Worm (Caenorhabditis elegans) whole organism, L1 larva: Measurements from ENCODE around the gene prp-8.
A peak's percentile ranks its signal among the peaks of the same experiment; 100 is the strongest.

ENCODE experiments used
- aha-1 ChIP-seq: fragments of 150-350 bp; optimal IDR thresholded peaks from 2 replicates; lab custom pipeline; 2014; ENCODE audit warnings: missing biosample characterization, missing genetic modification characterization
- ama-1 ChIP-seq: fragments of 150-350 bp; optimal IDR thresholded peaks from 2 replicates; lab custom pipeline; 2014
- ceh-63 ChIP-seq: fragments of 200-800 bp; sonication (Bioruptor generic); optimal IDR thresholded peaks from 2 replicates; lab custom pipeline; 2018; ENCODE audit warnings: mild to moderate bottlenecking, missing genetic modification characterization, missing compliant biosample characterization
- ces-1 ChIP-seq: fragments of 150-350 bp; optimal IDR thresholded peaks from 2 replicates; lab custom pipeline; 2014; ENCODE audit warnings: missing biosample characterization, missing genetic modification reagents, missing genetic modification characterization
- dpl-1 ChIP-seq, 3 experiments: fragments of 150-350 bp in 2 of 3; sonication (generic microtip) in 1 of 3; optimal IDR thresholded peaks; 2 replicates each; lab custom pipeline; 2014 to 2017; ENCODE audit warnings: missing biosample characterization in 3 of 3, missing genetic modification characterization in 3 of 3, missing genetic modification reagents in 3 of 3
- dsc-1 ChIP-seq: sonication (generic microtip); optimal IDR thresholded peaks from 2 replicates; lab custom pipeline; 2016; ENCODE audit warnings: mild to moderate bottlenecking, missing genetic modification characterization, missing compliant biosample characterization
- efl-1 ChIP-seq, 4 experiments: fragments of 150-350 bp; optimal IDR thresholded peaks in 3 of 4; peaks in 1 of 4; 1 replicate in 1 of 4; 2 replicates in 3 of 4; lab custom pipeline; 2014; ENCODE audit warnings: missing biosample characterization in 2 of 4, missing genetic modification characterization in 2 of 4, missing genetic modification reagents in 2 of 4
- egl-13 ChIP-seq: sonication (generic microtip); optimal IDR thresholded peaks from 2 replicates; lab custom pipeline; 2016; ENCODE audit warnings: missing genotype, missing genetic modification reagents, missing genetic modification characterization, missing compliant biosample characterization
- egl-27 ChIP-seq, 2 experiments: fragments of 150-350 bp in 1 of 2; sonication (generic microtip); optimal IDR thresholded peaks; 3 replicates each; lab custom pipeline; 2017 to 2018; ENCODE audit warnings: missing biosample characterization in 2 of 2, missing genetic modification characterization in 2 of 2, missing genetic modification reagents in 2 of 2
- elt-2 ChIP-seq: sonication (generic microtip); optimal IDR thresholded peaks from 2 replicates; lab custom pipeline; 2016; ENCODE audit warnings: missing genetic modification characterization, mild to moderate bottlenecking, inconsistent platforms, missing compliant biosample characterization, missing genetic modification reagents
- elt-3 ChIP-seq, 6 experiments: fragments of 150-350 bp in 1 of 6; sonication (generic microtip); optimal IDR thresholded peaks; 2 replicates each; lab custom pipeline; 2017 to 2018; ENCODE audit warnings: missing biosample characterization in 6 of 6, missing genetic modification characterization in 6 of 6, inconsistent platforms in 1 of 6
- fkh-10 ChIP-seq: sonication (generic microtip); optimal IDR thresholded peaks from 2 replicates; lab custom pipeline; 2017; ENCODE audit warnings: missing biosample characterization, missing genetic modification reagents, missing genetic modification characterization
- grh-1 ChIP-seq: fragments of 200-800 bp; sonication (Bioruptor generic); IDR thresholded peaks from 2 replicates; pipeline ENCODE4 v1.3.6; 2022; ENCODE audit warnings: missing genetic modification reagents, missing genetic modification characterization, missing compliant biosample characterization
- irx-1 ChIP-seq: sonication (generic microtip); optimal IDR thresholded peaks from 2 replicates; lab custom pipeline; 2016; ENCODE audit warnings: missing genetic modification characterization, missing compliant biosample characterization
- isw-1 ChIP-seq: fragments of 200-800 bp; sonication (Bioruptor generic); IDR thresholded peaks from 2 replicates; pipeline ENCODE4 v1.3.6; 2022; ENCODE audit warnings: missing genetic modification characterization, missing compliant biosample characterization
- jun-1 ChIP-seq: fragments of 150-350 bp; optimal IDR thresholded peaks from 2 replicates; lab custom pipeline; 2014; ENCODE audit warnings: missing biosample characterization, missing genetic modification reagents, missing genetic modification characterization
- lin-14 ChIP-seq: fragments of 200-800 bp; sonication (Bioruptor generic); optimal IDR thresholded peaks from 2 replicates; lab custom pipeline; 2018; ENCODE audit warnings: mild to moderate bottlenecking, missing genetic modification characterization, moderate library complexity, missing compliant biosample characterization
- lsy-2 ChIP-seq, 2 experiments: fragments of 150-350 bp; optimal IDR thresholded peaks; 2 replicates each; lab custom pipeline; 2014; ENCODE audit warnings: missing biosample characterization in 2 of 2, missing genetic modification characterization in 2 of 2
- mab-9 ChIP-seq: fragments of 200-800 bp; sonication (Bioruptor generic); IDR thresholded peaks from 2 replicates; pipeline ENCODE4 v1.3.6; 2022; ENCODE audit warnings: missing genetic modification reagents, missing genetic modification characterization, missing compliant biosample characterization
- mdl-1 ChIP-seq, 2 experiments: fragments of 150-350 bp; optimal IDR thresholded peaks; 2 replicates each; lab custom pipeline; 2014 to 2017; ENCODE audit warnings: missing biosample characterization in 2 of 2, missing genetic modification characterization in 2 of 2, inconsistent platforms in 1 of 2
- nhr-19 ChIP-seq: fragments of 200-800 bp; sonication (Bioruptor generic); conservative IDR thresholded peaks from 2 replicates; pipeline ENCODE4 v1.3.6; 2022; ENCODE audit warnings: missing genetic modification characterization, missing compliant biosample characterization
- nhr-28 ChIP-seq: fragments of 150-350 bp; optimal IDR thresholded peaks from 2 replicates; lab custom pipeline; 2014; ENCODE audit warnings: missing biosample characterization, missing genetic modification characterization
- nhr-47 ChIP-seq: sonication (generic microtip); optimal IDR thresholded peaks from 2 replicates; lab custom pipeline; 2016; ENCODE audit warnings: mild to moderate bottlenecking, missing genetic modification characterization, moderate library complexity, missing compliant biosample characterization
- nhr-71 ChIP-seq: sonication (generic microtip); optimal IDR thresholded peaks from 2 replicates; lab custom pipeline; 2016; ENCODE audit warnings: mild to moderate bottlenecking, missing genetic modification characterization, moderate library complexity, missing compliant biosample characterization
- pax-3 ChIP-seq: fragments of 200-800 bp; sonication (Bioruptor generic); optimal IDR thresholded peaks from 2 replicates; lab custom pipeline; 2018; ENCODE audit warnings: mild to moderate bottlenecking, missing genetic modification characterization, moderate library complexity, missing compliant biosample characterization
- rnt-1 ChIP-seq: sonication (generic microtip); optimal IDR thresholded peaks from 2 replicates; lab custom pipeline; 2016; ENCODE audit warnings: mild to moderate bottlenecking, missing genetic modification characterization, moderate library complexity, missing compliant biosample characterization
- skn-1 ChIP-seq: fragments of 150-350 bp; optimal IDR thresholded peaks from 2 replicates; lab custom pipeline; 2014; ENCODE audit warnings: missing biosample characterization, missing genetic modification characterization
- sup-37 ChIP-seq: fragments of 200-800 bp; sonication (Bioruptor generic); optimal IDR thresholded peaks from 2 replicates; lab custom pipeline; 2018; ENCODE audit warnings: mild to moderate bottlenecking, missing genetic modification characterization, missing compliant biosample characterization
- tlp-1 ChIP-seq: fragments of 150-350 bp; optimal IDR thresholded peaks from 2 replicates; lab custom pipeline; 2014; ENCODE audit warnings: missing biosample characterization, missing genetic modification characterization
- unc-30 ChIP-seq: sonication (generic microtip); optimal IDR thresholded peaks from 2 replicates; lab custom pipeline; 2017; ENCODE audit warnings: missing biosample characterization, missing genetic modification characterization
- unc-62 ChIP-seq: fragments of 150-350 bp; optimal IDR thresholded peaks from 2 replicates; lab custom pipeline; 2014; ENCODE audit warnings: missing biosample characterization, missing genetic modification reagents, missing genetic modification characterization
- unc-86 ChIP-seq: sonication (generic microtip); optimal IDR thresholded peaks from 2 replicates; lab custom pipeline; 2016; ENCODE audit warnings: missing genetic modification characterization, missing compliant biosample characterization
- unc-98 ChIP-seq: fragments of 200-800 bp; sonication (Bioruptor generic); IDR thresholded peaks from 2 replicates; pipeline ENCODE4 v1.3.6; 2022; ENCODE audit warnings: missing genetic modification characterization, missing compliant biosample characterization
- vab-15 ChIP-seq: sonication (generic microtip); optimal IDR thresholded peaks from 2 replicates; lab custom pipeline; 2017; ENCODE audit warnings: missing genotype, mild to moderate bottlenecking, missing genetic modification characterization, missing compliant biosample characterization
- ztf-4 ChIP-seq: fragments of 150-350 bp; optimal IDR thresholded peaks from 2 replicates; lab custom pipeline; 2014; ENCODE audit warnings: missing biosample characterization, missing genetic modification characterization

prp-8 gene

ce11 chrIII:8202754-8203153 lies 38.6 kb downstream of the prp-8 start, which contains the start of gene snb-5:
Gene snb-5 (plus strand): TSS chrIII:8203054.
- no peak for TF ChIP-seq ceh-63 (GFP tag; lab: Kevin White, UChicago)

ce11 chrIII:8209775-8210174 lies 45.6 kb downstream of the prp-8 start, which contains the start of gene C30A5.10:
Gene C30A5.10 (minus strand): TSS chrIII:8209875.
- TF ChIP-seq lsy-2 (tag; optimal IDR thresholded peaks at IDR 0.05; lab: Kevin White, UChicago) (no peak), mab-9 (GFP tag; lab: Robert Waterston, UW) (no peak), dsc-1 (tag; lab: Kevin White, UChicago) (no peak), nhr-28 (tag; lab: Kevin White, UChicago) (no peak), unc-30 (tag; lab: Kevin White, UChicago) (no peak), dpl-1 (GFP tag; optimal IDR thresholded peaks at IDR 0.05; lab: Kevin White, UChicago) (no peak), elt-3 (tag; optimal IDR thresholded peaks at IDR 0.05; lab: Kevin White, UChicago) (no peak), ama-1 (lab: Kevin White, UChicago) (no peak), ces-1 (GFP tag; lab: Kevin White, UChicago) (no peak), mdl-1 (tag; optimal IDR thresholded peaks at IDR 0.05; lab: Kevin White, UChicago) (no peak), sup-37 (GFP tag; lab: Kevin White, UChicago) (no peak), tlp-1 (tag; lab: Kevin White, UChicago) (no peak), unc-62 (GFP tag; lab: Kevin White, UChicago) (no peak)

ce11 chrIII:8211562-8211961 lies 47.4 kb downstream of the prp-8 start:
- TF ChIP-seq unc-86 (peak; percentile 97), lin-14 (GFP tag; lab: Kevin White, UChicago) (peak; percentile 41), aha-1 (tag; lab: Kevin White, UChicago) (no peak), egl-13 (peak; percentile 36), pax-3 (tag; lab: Kevin White, UChicago) (no peak), lsy-2 (tag; optimal IDR thresholded peaks at IDR 0.05; lab: Kevin White, UChicago) (peak in 1 of 2 experiments; percentile 61)

ce11 chrIII:8216224-8216623 lies 52.1 kb downstream of the prp-8 start, which contains the start of gene unc-86:
Gene unc-86 (minus strand): TSS chrIII:8216336.
- TF ChIP-seq unc-98 (GFP tag; lab: Robert Waterston, UW) (no peak), ztf-4 (tag; lab: Kevin White, UChicago) (no peak), unc-62 (GFP tag; lab: Kevin White, UChicago) (no peak), grh-1 (GFP tag; lab: Robert Waterston, UW) (no peak), lin-14 (GFP tag; lab: Kevin White, UChicago) (peak; percentile 4), nhr-19 (GFP tag; lab: Robert Waterston, UW) (no peak), sup-37 (GFP tag; lab: Kevin White, UChicago) (no peak), egl-27 (tag; optimal IDR thresholded peaks at IDR 0.05; lab: Kevin White, UChicago) (no peak), nhr-47 (no peak), fkh-10 (GFP tag; lab: Kevin White, UChicago) (no peak), nhr-71 (tag; lab: Kevin White, UChicago) (no peak), skn-1 (tag; lab: Kevin White, UChicago) (no peak), jun-1 (tag; lab: Kevin White, UChicago) (no peak), aha-1 (tag; lab: Kevin White, UChicago) (no peak), rnt-1 (tag; lab: Kevin White, UChicago) (no peak), lsy-2 (tag; optimal IDR thresholded peaks at IDR 0.05; lab: Kevin White, UChicago) (peak in 1 of 2 experiments; percentile 31), isw-1 (GFP tag; lab: Robert Waterston, UW) (no peak), tlp-1 (tag; lab: Kevin White, UChicago) (no peak), vab-15 (no peak), unc-86 (peak; percentile 86)
- TF ChIP-seq, all 84 proteins: peak for 3

- TF ChIP-seq efl-1 (optimal IDR thresholded peaks at IDR 0.05; lab: Kevin White, UChicago) (no peak), efl-1 (GFP tag; optimal IDR thresholded peaks at IDR 0.05 in 1 of 2; lab: Kevin White, UChicago) (peak in 1 of 2 experiments; percentile 34), dsc-1 (tag; lab: Kevin White, UChicago) (peak; percentile 11), irx-1 (tag; lab: Kevin White, UChicago) (no peak), elt-2 (tag; lab: Kevin White, UChicago) (no peak)
Observed at ce11 chrIII:8217919-8218318, 53.7 kb downstream of the prp-8 start, which contains the start of gene C30A5.16. Gene C30A5.16 (plus strand): TSS chrIII:8218219.
